Fruit fly (Drosophila melanogaster): ENCODE measurements around the gene Gug.

Gene Gug

DNA sequence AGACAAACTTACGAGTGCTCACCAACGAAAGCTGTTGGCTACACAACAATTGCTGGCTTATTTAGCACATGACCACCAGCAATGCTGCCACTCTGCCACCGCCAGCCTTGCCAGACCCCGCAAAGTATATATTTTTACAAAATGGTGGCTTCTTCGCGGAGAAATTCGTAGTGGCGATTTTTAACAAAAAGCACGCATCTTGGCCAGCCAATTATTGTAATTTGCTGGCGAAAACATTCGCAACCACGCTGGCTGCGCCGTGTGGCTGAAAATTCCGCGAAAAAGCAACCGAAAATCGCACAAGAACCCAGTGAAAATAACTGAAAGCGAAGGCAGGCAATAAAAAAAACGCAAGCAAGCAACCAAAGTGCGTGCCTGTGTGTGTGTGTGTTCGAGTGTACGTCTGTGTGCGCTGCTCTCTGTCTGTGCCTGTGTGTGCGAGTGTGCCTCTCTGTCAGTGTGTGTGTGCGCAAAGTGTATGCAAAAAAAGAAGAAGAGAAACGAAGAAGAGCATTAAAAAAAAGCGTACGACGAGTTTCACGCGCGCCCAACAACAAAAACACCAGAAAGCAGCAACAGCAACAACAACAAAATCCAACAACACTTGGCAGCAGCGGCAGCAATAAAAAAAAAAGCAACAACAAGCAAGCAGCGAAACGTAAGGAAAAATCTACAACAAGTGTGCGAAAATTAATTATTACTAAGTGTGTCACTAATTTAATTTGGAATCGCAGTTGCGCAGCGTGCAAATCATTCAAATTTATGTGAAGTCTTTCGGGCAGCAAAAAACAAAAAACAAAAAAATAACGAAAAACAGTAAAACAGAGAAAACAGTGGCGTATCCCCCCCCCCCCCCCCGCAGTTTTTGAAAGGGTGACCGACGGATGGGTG is at the start of gene Gug (continued):
- TF ChIP-seq CG6791 (GFP tag; IDR thresholded peaks at IDR 0.05; ENCODE audit: partially characterized antibody) = 0 out of 3 replicates have a peak, but pooled peaks have one; percentile 29
- TF ChIP-seq Poxn (GFP tag; IDR thresholded peaks at IDR 0.05) = no peak
- peak; percentile 3 for TF ChIP-seq CG6854 (GFP tag; optimal IDR thresholded peaks at IDR 0.05)
- peak; percentile 94; the same call in 3 of the 4 replicates for TF ChIP-seq chinmo (GFP tag; IDR thresholded peaks at IDR 0.05; ENCODE audit: partially characterized antibody)
- TF ChIP-seq CG3726 (GFP tag; IDR thresholded peaks at IDR 0.05) = no peak
- TF ChIP-seq tio (GFP tag; optimal IDR thresholded peaks at IDR 0.05) = no peak
- TF ChIP-seq CG8290 (GFP tag; optimal IDR thresholded peaks at IDR 0.05) = no peak
- no peak for TF ChIP-seq CG8290 (tag; optimal IDR thresholded peaks at IDR 0.05)
- no peak for TF ChIP-seq HHEX (GFP tag; optimal IDR thresholded peaks at IDR 0.05)
- TF ChIP-seq al (GFP tag; IDR thresholded peaks at IDR 0.05) = no peak
- peak; percentile 62 for TF ChIP-seq Deaf1 (tag; optimal IDR thresholded peaks at IDR 0.05)
- no peak for TF ChIP-seq CG4328 (GFP tag; optimal IDR thresholded peaks at IDR 0.05)
- no peak; the same call in 2 of the 3 replicates for TF ChIP-seq CG16813 (GFP tag; IDR thresholded peaks at IDR 0.05; ENCODE audit: partially characterized antibody)
- peak; percentile 15 for TF ChIP-seq kni (GFP tag; optimal IDR thresholded peaks at IDR 0.05)
- no peak for TF ChIP-seq vfl (GFP tag; optimal IDR thresholded peaks at IDR 0.05)
- TF ChIP-seq MTF-1 (GFP tag; optimal IDR thresholded peaks at IDR 0.05; ENCODE audit: borderline replicate concordance) = no peak
- no peak for TF ChIP-seq Xrp1 (GFP tag; IDR thresholded peaks at IDR 0.05)
- TF ChIP-seq emc (GFP tag; optimal IDR thresholded peaks at IDR 0.05) = no peak
- TF ChIP-seq gt (GFP tag; IDR thresholded peaks at IDR 0.05) = no peak
- no peak for TF ChIP-seq Hr3 (GFP tag; optimal IDR thresholded peaks at IDR 0.05)
- TF ChIP-seq CG10462 (GFP tag; optimal IDR thresholded peaks at IDR 0.05) = no peak
- no peak for TF ChIP-seq CG17568 (GFP tag; optimal IDR thresholded peaks at IDR 0.05)
- TF ChIP-seq sisA (GFP tag; IDR thresholded peaks at IDR 0.05) = peak; percentile 22; the same call in 1 of the 2 replicates
- no peak for TF ChIP-seq kah (GFP tag; optimal IDR thresholded peaks at IDR 0.05)
- TF ChIP-seq CG8089 (GFP tag; optimal IDR thresholded peaks at IDR 0.05) = no peak
- TF ChIP-seq CG8359 (GFP tag; optimal IDR thresholded peaks at IDR 0.05; ENCODE audit: borderline replicate concordance) = no peak
- no peak for TF ChIP-seq bcd (GFP tag; optimal IDR thresholded peaks at IDR 0.05)
- TF ChIP-seq CG13123 (GFP tag; optimal IDR thresholded peaks at IDR 0.05) = no peak
- no peak for TF ChIP-seq pnt (GFP tag; optimal IDR thresholded peaks at IDR 0.05)
- no peak for TF ChIP-seq so (GFP tag; IDR thresholded peaks at IDR 0.05)
- no peak for TF ChIP-seq tgo (GFP tag; IDR thresholded peaks at IDR 0.05)
- TF ChIP-seq aop (GFP tag; IDR thresholded peaks at IDR 0.05) = no peak
- TF ChIP-seq chm (GFP tag; IDR thresholded peaks at IDR 0.05) = peak; percentile 73
- peak; percentile 16; the same call in 1 of the 3 replicates for TF ChIP-seq CG11560 (tag; IDR thresholded peaks at IDR 0.05)
- TF ChIP-seq Blimp-1 (GFP tag; optimal IDR thresholded peaks at IDR 0.05) = peak; percentile 38
- TF ChIP-seq sna (GFP tag; IDR thresholded peaks at IDR 0.05; ENCODE audit: partially characterized antibody) = no peak
- no peak for TF ChIP-seq Hmr (GFP tag; optimal IDR thresholded peaks at IDR 0.05)
- TF ChIP-seq eyg (GFP tag; optimal IDR thresholded peaks at IDR 0.05) = no peak
- TF ChIP-seq btn (GFP tag; optimal IDR thresholded peaks at IDR 0.05) = no peak
- TF ChIP-seq pb (GFP tag; optimal IDR thresholded peaks at IDR 0.05) = no peak
- TF ChIP-seq Rfx (GFP tag; IDR thresholded peaks at IDR 0.05) = peak; percentile 27; the same call in 1 of the 2 replicates
- peak; percentile 45 for TF ChIP-seq pros (GFP tag; optimal IDR thresholded peaks at IDR 0.05)
- no peak for TF ChIP-seq ab (GFP tag; optimal IDR thresholded peaks at IDR 0.05)
- TF ChIP-seq gce (GFP tag; IDR thresholded peaks at IDR 0.05) = no peak
- TF ChIP-seq CG15514 (GFP tag; optimal IDR thresholded peaks at IDR 0.05) = peak; percentile 38
- no peak for TF ChIP-seq CG2889 (GFP tag; IDR thresholded peaks at IDR 0.05)
- no peak for TF ChIP-seq Hr78 (GFP tag; optimal IDR thresholded peaks at IDR 0.05)
- no peak for TF ChIP-seq h (optimal IDR thresholded peaks at IDR 0.05)
- TF ChIP-seq bab2 (GFP tag; optimal IDR thresholded peaks at IDR 0.05) = no peak

Measured in whole organism, embryonic.